Fruit fly (Drosophila melanogaster): ENCODE data around the gene CG13843.

dm6 chr3R:22588756-22589155 lies 20.5 kb upstream of the CG13843 start:
- TF ChIP-seq vri (GFP tag; optimal IDR thresholded peaks at IDR 0.05) (no peak), Hr39 (GFP tag; optimal IDR thresholded peaks at IDR 0.05) (peak; percentile 14), Sox102F (GFP tag; optimal IDR thresholded peaks at IDR 0.05) (no peak), spab (GFP tag; optimal IDR thresholded peaks at IDR 0.05) (no peak), CG11902 (GFP tag; optimal IDR thresholded peaks at IDR 0.05) (no peak), svp (GFP tag) (no peak), Blimp-1 (GFP tag; optimal IDR thresholded peaks at IDR 0.05) (no peak), Hr4 (GFP tag; optimal IDR thresholded peaks at IDR 0.05) (no peak)

Data from whole organism, prepupa.